Fruit fly (Drosophila melanogaster): Measurements from ENCODE around the gene Tsr1.

DNA sequence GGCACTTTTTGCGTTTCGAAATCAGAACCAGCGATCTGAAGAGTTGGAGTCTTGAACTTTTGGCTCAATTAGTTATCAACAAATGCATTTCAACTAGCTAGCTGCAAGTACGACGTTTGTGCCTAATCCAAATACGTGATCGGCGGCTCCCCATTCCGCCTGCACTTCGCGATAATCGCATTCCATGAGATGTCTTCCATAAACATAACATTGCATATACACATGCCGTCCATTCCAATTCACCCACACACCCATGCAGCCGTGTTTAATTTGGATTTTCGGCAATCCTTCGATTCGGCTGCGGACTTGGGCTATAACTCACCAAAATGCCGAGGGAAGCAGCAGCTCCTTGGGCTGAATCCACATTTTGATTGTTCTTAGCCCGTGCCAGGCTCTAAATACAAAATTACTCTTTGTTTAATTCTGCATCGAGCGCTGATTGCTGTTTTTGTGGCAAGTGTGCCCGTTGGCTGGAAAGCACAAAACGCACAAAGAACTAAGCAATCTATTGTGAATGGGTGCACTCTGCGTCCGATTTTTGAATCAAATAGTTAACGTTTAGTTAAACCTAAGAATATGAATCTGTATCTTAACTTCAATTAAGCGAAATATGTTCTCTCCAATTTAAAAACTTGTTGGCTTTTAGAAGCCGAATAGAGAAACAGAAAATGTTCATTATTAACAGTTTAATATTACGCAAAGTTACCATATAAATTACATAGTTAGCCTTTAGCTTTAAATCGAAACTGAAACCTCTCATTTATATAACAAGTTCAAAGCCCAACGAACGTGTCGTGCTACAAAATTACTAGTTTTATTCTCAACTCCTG lies 8.5 kb downstream of the Tsr1 start, which contains the start of the genes Tbc1d8-9 and CG32436:
- TF ChIP-seq psq (optimal IDR thresholded peaks at IDR 0.05) (no peak), h (optimal IDR thresholded peaks at IDR 0.05) (no peak), insv (optimal IDR thresholded peaks at IDR 0.05) (no peak)

Measured in Kc167 (cell line).